Worm (Caenorhabditis elegans) whole organism, L1 larva: Measurements from ENCODE around the gene R151.1.

Source experiments
- C04F5.9 ChIP-seq: sonication (generic microtip); optimal IDR thresholded peaks from 2 replicates; lab custom pipeline; 2016; ENCODE audit warnings: missing genetic modification characterization, missing compliant biosample characterization
- C34B4.2 ChIP-seq: sonication (generic microtip); optimal IDR thresholded peaks from 2 replicates; lab custom pipeline; 2017; ENCODE audit warnings: mild to moderate bottlenecking, missing genetic modification characterization, missing compliant biosample characterization
- F16B12.6 ChIP-seq: fragments of 150-350 bp; optimal IDR thresholded peaks from 2 replicates; lab custom pipeline; 2014; ENCODE audit warnings: missing biosample characterization, missing genetic modification characterization
- Y116A8C.19 ChIP-seq: sonication (generic microtip); optimal IDR thresholded peaks from 2 replicates; lab custom pipeline; 2016; ENCODE audit warnings: missing compliant biosample characterization, missing genetic modification characterization, borderline replicate concordance
- ama-1 ChIP-seq: fragments of 150-350 bp; optimal IDR thresholded peaks from 2 replicates; lab custom pipeline; 2014
- ceh-88 ChIP-seq: fragments of 200-800 bp; sonication (Bioruptor generic); IDR thresholded peaks from 2 replicates; pipeline ENCODE4 v1.3.6; 2022; ENCODE audit warnings: missing genetic modification characterization, missing compliant biosample characterization
- ceh-90 ChIP-seq: sonication (generic microtip); optimal IDR thresholded peaks from 2 replicates; lab custom pipeline; 2016; ENCODE audit warnings: missing genetic modification characterization, missing compliant biosample characterization
- dpl-1 ChIP-seq, 3 experiments: fragments of 150-350 bp in 2 of 3; sonication (generic microtip) in 1 of 3; optimal IDR thresholded peaks; 2 replicates each; lab custom pipeline; 2014 to 2017; ENCODE audit warnings: missing biosample characterization in 3 of 3, missing genetic modification characterization in 3 of 3, missing genetic modification reagents in 3 of 3
- dsc-1 ChIP-seq: sonication (generic microtip); optimal IDR thresholded peaks from 2 replicates; lab custom pipeline; 2016; ENCODE audit warnings: mild to moderate bottlenecking, missing genetic modification characterization, missing compliant biosample characterization
- efl-3 ChIP-seq: fragments of 200-800 bp; sonication (Bioruptor generic); optimal IDR thresholded peaks from 2 replicates; lab custom pipeline; 2018; ENCODE audit warnings: mild to moderate bottlenecking, missing genetic modification characterization, missing compliant biosample characterization
- egl-13 ChIP-seq: sonication (generic microtip); optimal IDR thresholded peaks from 2 replicates; lab custom pipeline; 2016; ENCODE audit warnings: missing genotype, missing genetic modification reagents, missing genetic modification characterization, missing compliant biosample characterization
- egl-27 ChIP-seq, 2 experiments: fragments of 150-350 bp in 1 of 2; sonication (generic microtip); optimal IDR thresholded peaks; 3 replicates each; lab custom pipeline; 2017 to 2018; ENCODE audit warnings: missing biosample characterization in 2 of 2, missing genetic modification characterization in 2 of 2, missing genetic modification reagents in 2 of 2
- ets-5 ChIP-seq: fragments of 200-800 bp; sonication (Bioruptor generic); IDR thresholded peaks from 2 replicates; pipeline ENCODE4 v1.3.6; 2022; ENCODE audit warnings: missing genetic modification characterization, missing compliant biosample characterization
- fkh-10 ChIP-seq: sonication (generic microtip); optimal IDR thresholded peaks from 2 replicates; lab custom pipeline; 2017; ENCODE audit warnings: missing biosample characterization, missing genetic modification reagents, missing genetic modification characterization
- fkh-4 ChIP-seq: sonication (generic microtip); optimal IDR thresholded peaks from 2 replicates; lab custom pipeline; 2016; ENCODE audit warnings: missing compliant biosample characterization, missing genetic modification characterization, borderline replicate concordance
- fkh-8 ChIP-seq: sonication (generic microtip); optimal IDR thresholded peaks from 2 replicates; lab custom pipeline; 2016; ENCODE audit warnings: mild to moderate bottlenecking, missing genetic modification characterization, missing compliant biosample characterization
- fos-1 ChIP-seq: fragments of 150-350 bp; optimal IDR thresholded peaks from 2 replicates; lab custom pipeline; 2014; ENCODE audit warnings: missing biosample characterization, missing genetic modification characterization
- grh-1 ChIP-seq: fragments of 200-800 bp; sonication (Bioruptor generic); IDR thresholded peaks from 2 replicates; pipeline ENCODE4 v1.3.6; 2022; ENCODE audit warnings: missing genetic modification reagents, missing genetic modification characterization, missing compliant biosample characterization
- hlh-17 ChIP-seq: fragments of 200-800 bp; sonication (Bioruptor generic); optimal IDR thresholded peaks from 2 replicates; lab custom pipeline; 2018; ENCODE audit warnings: missing genetic modification characterization, mild to moderate bottlenecking, missing compliant biosample characterization, moderate library complexity, borderline replicate concordance
- hlh-4 ChIP-seq: sonication (generic microtip); optimal IDR thresholded peaks from 2 replicates; lab custom pipeline; 2016; ENCODE audit warnings: mild to moderate bottlenecking, missing genetic modification characterization, missing compliant biosample characterization
- irx-1 ChIP-seq: sonication (generic microtip); optimal IDR thresholded peaks from 2 replicates; lab custom pipeline; 2016; ENCODE audit warnings: missing genetic modification characterization, missing compliant biosample characterization
- isw-1 ChIP-seq: fragments of 200-800 bp; sonication (Bioruptor generic); IDR thresholded peaks from 2 replicates; pipeline ENCODE4 v1.3.6; 2022; ENCODE audit warnings: missing genetic modification characterization, missing compliant biosample characterization
- jun-1 ChIP-seq: fragments of 150-350 bp; optimal IDR thresholded peaks from 2 replicates; lab custom pipeline; 2014; ENCODE audit warnings: missing biosample characterization, missing genetic modification reagents, missing genetic modification characterization
- lin-13 ChIP-seq: fragments of 150-350 bp; optimal IDR thresholded peaks from 2 replicates; lab custom pipeline; 2014; ENCODE audit warnings: missing biosample characterization, missing genetic modification reagents, missing genetic modification characterization
- lin-35 ChIP-seq, 2 experiments: fragments of 150-350 bp; optimal IDR thresholded peaks; 2 replicates each; lab custom pipeline; 2014; ENCODE audit warnings: missing biosample characterization in 2 of 2, missing genetic modification characterization in 2 of 2, missing genetic modification reagents in 2 of 2
- lin-39 ChIP-seq: fragments of 150-350 bp; optimal IDR thresholded peaks from 2 replicates; lab custom pipeline; 2014; ENCODE audit warnings: missing biosample characterization, missing genetic modification reagents, missing genetic modification characterization
- lsy-2 ChIP-seq, 2 experiments: fragments of 150-350 bp; optimal IDR thresholded peaks; 2 replicates each; lab custom pipeline; 2014; ENCODE audit warnings: missing biosample characterization in 2 of 2, missing genetic modification characterization in 2 of 2
- mdl-1 ChIP-seq, 2 experiments: fragments of 150-350 bp; optimal IDR thresholded peaks; 2 replicates each; lab custom pipeline; 2014 to 2017; ENCODE audit warnings: missing biosample characterization in 2 of 2, missing genetic modification characterization in 2 of 2, inconsistent platforms in 1 of 2
- nhr-11 ChIP-seq: fragments of 150-350 bp; optimal IDR thresholded peaks from 2 replicates; lab custom pipeline; 2014; ENCODE audit warnings: missing biosample characterization, missing genetic modification characterization
- nhr-12 ChIP-seq: sonication (generic microtip); optimal IDR thresholded peaks from 2 replicates; lab custom pipeline; 2017; ENCODE audit warnings: missing biosample characterization, missing genetic modification characterization
- nhr-19 ChIP-seq: fragments of 200-800 bp; sonication (Bioruptor generic); conservative IDR thresholded peaks from 2 replicates; pipeline ENCODE4 v1.3.6; 2022; ENCODE audit warnings: missing genetic modification characterization, missing compliant biosample characterization
- nhr-20 ChIP-seq: sonication (generic microtip); optimal IDR thresholded peaks from 2 replicates; lab custom pipeline; 2016; ENCODE audit warnings: mild to moderate bottlenecking, missing genetic modification characterization, missing compliant biosample characterization
- nhr-237 ChIP-seq: fragments of 150-350 bp; optimal IDR thresholded peaks from 2 replicates; lab custom pipeline; 2014; ENCODE audit warnings: missing biosample characterization, missing genetic modification characterization
- nhr-47 ChIP-seq: sonication (generic microtip); optimal IDR thresholded peaks from 2 replicates; lab custom pipeline; 2016; ENCODE audit warnings: mild to moderate bottlenecking, missing genetic modification characterization, moderate library complexity, missing compliant biosample characterization
- nhr-76 ChIP-seq: sonication (generic microtip); optimal IDR thresholded peaks from 2 replicates; lab custom pipeline; 2017; ENCODE audit warnings: missing biosample characterization, missing genetic modification characterization
- nhr-77 ChIP-seq: fragments of 150-350 bp; optimal IDR thresholded peaks from 2 replicates; lab custom pipeline; 2014; ENCODE audit warnings: missing biosample characterization, missing genetic modification characterization
- nhr-85 ChIP-seq: sonication (generic microtip); peaks from one replicate; lab custom pipeline; 2016; ENCODE audit warnings: missing genetic modification characterization, inconsistent platforms, missing compliant biosample characterization
- nhr-90 ChIP-seq: sonication (generic microtip); optimal IDR thresholded peaks from 2 replicates; lab custom pipeline; 2016; ENCODE audit warnings: mild to moderate bottlenecking, missing genetic modification characterization, missing compliant biosample characterization; ENCODE audit not compliant: poor library complexity
- pqm-1 ChIP-seq: sonication (generic microtip); optimal IDR thresholded peaks from 3 replicates; lab custom pipeline; 2017; ENCODE audit warnings: missing biosample characterization, missing genetic modification characterization
- snu-23 ChIP-seq: sonication (generic microtip); optimal IDR thresholded peaks from 2 replicates; lab custom pipeline; 2016; ENCODE audit warnings: missing genetic modification characterization, missing compliant biosample characterization
- tbx-2 ChIP-seq: sonication (generic microtip); optimal IDR thresholded peaks from 2 replicates; lab custom pipeline; 2016; ENCODE audit warnings: missing genetic modification characterization, missing compliant biosample characterization
- unc-130 ChIP-seq: fragments of 150-350 bp; optimal IDR thresholded peaks from 2 replicates; lab custom pipeline; 2017; ENCODE audit warnings: missing biosample characterization, missing genetic modification characterization, inconsistent platforms
- unc-30 ChIP-seq: sonication (generic microtip); optimal IDR thresholded peaks from 2 replicates; lab custom pipeline; 2017; ENCODE audit warnings: missing biosample characterization, missing genetic modification characterization
- unc-62 ChIP-seq: fragments of 150-350 bp; optimal IDR thresholded peaks from 2 replicates; lab custom pipeline; 2014; ENCODE audit warnings: missing biosample characterization, missing genetic modification reagents, missing genetic modification characterization
- unc-86 ChIP-seq: sonication (generic microtip); optimal IDR thresholded peaks from 2 replicates; lab custom pipeline; 2016; ENCODE audit warnings: missing genetic modification characterization, missing compliant biosample characterization
- unc-98 ChIP-seq: fragments of 200-800 bp; sonication (Bioruptor generic); IDR thresholded peaks from 2 replicates; pipeline ENCODE4 v1.3.6; 2022; ENCODE audit warnings: missing genetic modification characterization, missing compliant biosample characterization
- xbp-1 ChIP-seq: sonication (generic microtip); optimal IDR thresholded peaks from 2 replicates; lab custom pipeline; 2016; ENCODE audit warnings: missing genetic modification characterization, missing compliant biosample characterization
- zip-4 ChIP-seq: fragments of 200-800 bp; sonication (Bioruptor generic); optimal IDR thresholded peaks from 2 replicates; lab custom pipeline; 2018; ENCODE audit warnings: mild to moderate bottlenecking, missing genetic modification characterization, moderate library complexity, missing compliant biosample characterization
- ztf-11 ChIP-seq, 2 experiments: sonication (generic microtip); optimal IDR thresholded peaks; 2 replicates each; lab custom pipeline; 2016 to 2017; ENCODE audit warnings: missing genetic modification characterization in 2 of 2, missing biosample characterization in 1 of 2, missing compliant biosample characterization in 1 of 2

Gene R151.1

ce11 chrIII:7203130-7203775 is 13.1 kb upstream of the R151.1 start (continued):
- TF ChIP-seq irx-1 (tag; lab: Kevin White, UChicago) (peak; percentile 19), dpl-1 (GFP tag; optimal IDR thresholded peaks at IDR 0.05; lab: Kevin White, UChicago) (peak in 1 of 3 experiments; percentile 5), C34B4.2 (tag; lab: Kevin White, UChicago) (no peak), pqm-1 (tag; lab: Kevin White, UChicago) (no peak), egl-27 (tag; optimal IDR thresholded peaks at IDR 0.05; lab: Kevin White, UChicago) (peak in 1 of 2 experiments; percentile 6), nhr-11 (tag; lab: Kevin White, UChicago) (no peak), ceh-90 (tag; lab: Kevin White, UChicago) (no peak), ceh-88 (GFP tag; lab: Robert Waterston, UW) (no peak), nhr-19 (peak; percentile 30), nhr-85 (tag; lab: Kevin White, UChicago) (peak; percentile 89), hlh-17 (GFP tag; lab: Kevin White, UChicago) (no peak), nhr-12 (tag; lab: Kevin White, UChicago) (no peak), nhr-20 (tag; lab: Kevin White, UChicago) (peak; percentile 51), unc-30 (tag; lab: Kevin White, UChicago) (no peak), lin-35 (GFP tag; optimal IDR thresholded peaks at IDR 0.05; lab: Kevin White, UChicago) (peak in 1 of 2 experiments; percentile 52), nhr-237 (tag; lab: Kevin White, UChicago) (no peak), isw-1 (GFP tag; lab: Robert Waterston, UW) (no peak), F16B12.6 (tag; lab: Kevin White, UChicago) (no peak), hlh-4 (no peak), ztf-11 (tag; optimal IDR thresholded peaks at IDR 0.05; lab: Kevin White, UChicago) (no peak), fkh-4 (tag; lab: Kevin White, UChicago) (no peak), ama-1 (lab: Kevin White, UChicago) (no peak), fkh-8 (tag; lab: Kevin White, UChicago) (no peak), lsy-2 (tag; optimal IDR thresholded peaks at IDR 0.05; lab: Kevin White, UChicago) (peak in 1 of 2 experiments; percentile 57), xbp-1 (tag; lab: Kevin White, UChicago) (no peak), nhr-47 (tag; lab: Kevin White, UChicago) (no peak), ets-5 (GFP tag; lab: Robert Waterston, UW) (no peak)

- peak; percentile 91 for TF ChIP-seq nhr-19
- peak; percentile 73 for TF ChIP-seq lin-39 (tag; lab: Kevin White, UChicago)
- TF ChIP-seq jun-1 (tag; lab: Kevin White, UChicago) = peak; percentile 81
- peak; percentile 45 for TF ChIP-seq zip-4 (GFP tag; lab: Kevin White, UChicago)
- peak in 1 of 2 experiments; percentile 77 for TF ChIP-seq mdl-1 (tag; optimal IDR thresholded peaks at IDR 0.05; lab: Kevin White, UChicago)
- peak; percentile 62 for TF ChIP-seq nhr-237 (tag; lab: Kevin White, UChicago)
- TF ChIP-seq lin-13 = peak; percentile 83
- TF ChIP-seq unc-98 (GFP tag; lab: Robert Waterston, UW) = no peak
- TF ChIP-seq tbx-2 (tag; lab: Kevin White, UChicago) = peak; percentile 86
- peak; percentile 95 for TF ChIP-seq unc-130 (tag; lab: Kevin White, UChicago)
- no peak for TF ChIP-seq unc-62 (GFP tag; lab: Kevin White, UChicago)
- no peak for TF ChIP-seq Y116A8C.19 (tag; lab: Kevin White, UChicago)
- TF ChIP-seq fkh-10 (GFP tag; lab: Kevin White, UChicago) = peak; percentile 77
- TF ChIP-seq fkh-8 (tag; lab: Kevin White, UChicago) = peak; percentile 85
- peak; percentile 81 for TF ChIP-seq dsc-1 (tag; lab: Kevin White, UChicago)
- TF ChIP-seq egl-27 (tag; optimal IDR thresholded peaks at IDR 0.05; lab: Kevin White, UChicago) = peak; percentile 63 to 87
- peak; percentile 80 for TF ChIP-seq fos-1 (tag; lab: Kevin White, UChicago)
- TF ChIP-seq nhr-90 (tag; lab: Kevin White, UChicago) = peak; percentile 87
- TF ChIP-seq unc-86 (tag; lab: Kevin White, UChicago) = peak; percentile 79
- peak; percentile 77 for TF ChIP-seq C04F5.9 (tag; lab: Kevin White, UChicago)
- peak; percentile 80 for TF ChIP-seq grh-1 (GFP tag; lab: Robert Waterston, UW)
- TF ChIP-seq egl-13 (tag; lab: Kevin White, UChicago) = peak; percentile 69
- TF ChIP-seq ceh-88 (GFP tag; lab: Robert Waterston, UW) = peak; percentile 68
- TF ChIP-seq dpl-1 (GFP tag; optimal IDR thresholded peaks at IDR 0.05; lab: Kevin White, UChicago) = peak; percentile 81 to 86 (median 85)
- peak; percentile 55 for TF ChIP-seq ama-1 (lab: Kevin White, UChicago)
- TF ChIP-seq nhr-76 = no peak
- TF ChIP-seq nhr-77 (tag; lab: Kevin White, UChicago) = peak; percentile 83
- peak; percentile 92 for TF ChIP-seq snu-23 (GFP tag; lab: Kevin White, UChicago)
- peak; percentile 88 for TF ChIP-seq nhr-11 (tag; lab: Kevin White, UChicago)
- TF ChIP-seq efl-3 (GFP tag; lab: Kevin White, UChicago) = no peak
These were observed 8.3 kb upstream of the R151.1 start, which contains the start of gene rpl-6 for ce11 chrIII:7207903-7208497. TSS of gene rpl-6 (plus strand) at chrIII:7208447.
